Worm (Caenorhabditis elegans) whole organism, L3 larva: ENCODE results near the gene sec-24.1.

ENCODE experiments used
- R02D3.7 ChIP-seq: fragments of 150-350 bp; optimal IDR thresholded peaks from 2 replicates; lab custom pipeline; 2014; ENCODE audit warnings: missing biosample characterization, missing genetic modification characterization
- ZK546.5 ChIP-seq: sonication (generic microtip); optimal IDR thresholded peaks from 2 replicates; lab custom pipeline; 2017; ENCODE audit warnings: missing biosample characterization, missing genetic modification characterization
- aly-2 ChIP-seq: fragments of 150-350 bp; optimal IDR thresholded peaks from 2 replicates; lab custom pipeline; 2014; ENCODE audit warnings: missing biosample characterization, missing genetic modification characterization
- ama-1 ChIP-seq: fragments of 150-350 bp; optimal IDR thresholded peaks from 2 replicates; lab custom pipeline; 2018
- ceh-16 ChIP-seq: sonication (generic microtip); optimal IDR thresholded peaks from 2 replicates; lab custom pipeline; 2017; ENCODE audit warnings: missing biosample characterization, missing genetic modification characterization
- ceh-82 ChIP-seq: fragments of 150-350 bp; optimal IDR thresholded peaks from 2 replicates; lab custom pipeline; 2014; ENCODE audit warnings: missing biosample characterization, missing genetic modification characterization
- ceh-9 ChIP-seq: sonication (generic microtip); optimal IDR thresholded peaks from 2 replicates; lab custom pipeline; 2018; ENCODE audit warnings: missing biosample characterization, missing genetic modification characterization
- daf-12 ChIP-seq: fragments of 150-350 bp; optimal IDR thresholded peaks from 2 replicates; lab custom pipeline; 2014; ENCODE audit warnings: missing biosample characterization, missing genetic modification reagents, missing genetic modification characterization
- egl-27 ChIP-seq: sonication (generic microtip); optimal IDR thresholded peaks from 4 replicates; lab custom pipeline; 2017; ENCODE audit warnings: missing biosample characterization, missing genetic modification reagents, missing genetic modification characterization
- egl-5 ChIP-seq: fragments of 150-350 bp; optimal IDR thresholded peaks from 2 replicates; lab custom pipeline; 2017; ENCODE audit warnings: missing biosample characterization, missing genetic modification reagents, missing genetic modification characterization, inconsistent platforms
- elt-1 ChIP-seq: fragments of 150-350 bp; optimal IDR thresholded peaks from 2 replicates; lab custom pipeline; 2014; ENCODE audit warnings: missing biosample characterization, missing genetic modification characterization
- elt-2 ChIP-seq: sonication (generic microtip); optimal IDR thresholded peaks from 2 replicates; lab custom pipeline; 2016; ENCODE audit warnings: missing genetic modification reagents, mild to moderate bottlenecking, missing genetic modification characterization, missing compliant biosample characterization
- elt-3 ChIP-seq, 3 experiments: fragments of 150-350 bp in 1 of 3; sonication (generic microtip) in 2 of 3; optimal IDR thresholded peaks; 2 replicates in 2 of 3; 4 replicates in 1 of 3; lab custom pipeline; 2014 to 2017; ENCODE audit warnings: missing biosample characterization in 3 of 3, missing genetic modification characterization in 3 of 3
- eor-1 ChIP-seq, 2 experiments: fragments of 150-350 bp; optimal IDR thresholded peaks; 2 replicates each; lab custom pipeline; 2014 to 2018; ENCODE audit warnings: missing biosample characterization in 2 of 2, missing genetic modification characterization in 2 of 2
- fkh-10 ChIP-seq: sonication (generic microtip); optimal IDR thresholded peaks from 2 replicates; lab custom pipeline; 2017; ENCODE audit warnings: missing biosample characterization, missing genetic modification reagents, missing genetic modification characterization
- fos-1 ChIP-seq: fragments of 150-350 bp; optimal IDR thresholded peaks from 2 replicates; lab custom pipeline; 2014; ENCODE audit warnings: missing biosample characterization, missing genetic modification characterization
- hmg-11 ChIP-seq: sonication (generic microtip); optimal IDR thresholded peaks from 2 replicates; lab custom pipeline; 2016; ENCODE audit warnings: missing genetic modification characterization, missing compliant biosample characterization
- jun-1 ChIP-seq: fragments of 150-350 bp; optimal IDR thresholded peaks from 2 replicates; lab custom pipeline; 2014; ENCODE audit warnings: missing biosample characterization, missing genetic modification reagents, missing genetic modification characterization
- lin-15B ChIP-seq: fragments of 150-350 bp; optimal IDR thresholded peaks from 2 replicates; lab custom pipeline; 2014; ENCODE audit warnings: missing biosample characterization, missing genetic modification characterization
- lin-39 ChIP-seq: fragments of 150-350 bp; optimal IDR thresholded peaks from 2 replicates; lab custom pipeline; 2018; ENCODE audit warnings: missing biosample characterization, missing genetic modification reagents, missing genetic modification characterization
- lsy-12 ChIP-seq: sonication (generic microtip); optimal IDR thresholded peaks from 2 replicates; lab custom pipeline; 2016; ENCODE audit warnings: mild to moderate bottlenecking, missing genetic modification characterization, missing compliant biosample characterization
- mdl-1 ChIP-seq: fragments of 150-350 bp; optimal IDR thresholded peaks from 2 replicates; lab custom pipeline; 2014; ENCODE audit warnings: missing biosample characterization, missing genetic modification characterization
- mml-1 ChIP-seq: fragments of 150-350 bp; sonication (generic microtip); optimal IDR thresholded peaks from 3 replicates; lab custom pipeline; 2014; ENCODE audit warnings: missing biosample characterization, missing genetic modification characterization
- nfya-1 ChIP-seq: sonication (generic microtip); optimal IDR thresholded peaks from 2 replicates; lab custom pipeline; 2017; ENCODE audit warnings: missing genetic modification characterization, mild to moderate bottlenecking, missing compliant biosample characterization, antibody characterized with exemption, moderate library complexity; ENCODE audit not compliant: insufficient read depth
- nhr-11 ChIP-seq: fragments of 150-350 bp; optimal IDR thresholded peaks from 2 replicates; lab custom pipeline; 2014; ENCODE audit warnings: missing biosample characterization, missing genetic modification characterization
- nhr-12 ChIP-seq: fragments of 150-350 bp; optimal IDR thresholded peaks from 2 replicates; lab custom pipeline; 2014; ENCODE audit warnings: missing biosample characterization, missing genetic modification characterization
- nhr-23 ChIP-seq: fragments of 150-350 bp; optimal IDR thresholded peaks from 2 replicates; lab custom pipeline; 2014; ENCODE audit warnings: missing biosample characterization, missing genetic modification reagents, missing genetic modification characterization
- nhr-237 ChIP-seq: fragments of 150-350 bp; optimal IDR thresholded peaks from 2 replicates; lab custom pipeline; 2014; ENCODE audit warnings: missing biosample characterization, missing genetic modification characterization
- nhr-25 ChIP-seq: sonication (generic microtip); optimal IDR thresholded peaks from 2 replicates; lab custom pipeline; 2017; ENCODE audit warnings: missing biosample characterization, missing genetic modification characterization
- nhr-28 ChIP-seq: fragments of 150-350 bp; optimal IDR thresholded peaks from 2 replicates; lab custom pipeline; 2014; ENCODE audit warnings: missing biosample characterization, missing genetic modification characterization
- nhr-43 ChIP-seq: sonication (generic microtip); optimal IDR thresholded peaks from 2 replicates; lab custom pipeline; 2016; ENCODE audit warnings: mild to moderate bottlenecking, missing genetic modification characterization, missing compliant biosample characterization; ENCODE audit not compliant: poor library complexity, severe bottlenecking
- nhr-67 ChIP-seq: fragments of 150-350 bp; optimal IDR thresholded peaks from 2 replicates; lab custom pipeline; 2014; ENCODE audit warnings: missing biosample characterization, missing genetic modification characterization
- nhr-76 ChIP-seq: fragments of 150-350 bp; sonication (generic microtip); optimal IDR thresholded peaks from 5 replicates; lab custom pipeline; 2014; ENCODE audit warnings: missing biosample characterization, missing genetic modification characterization
- nhr-77 ChIP-seq: fragments of 150-350 bp; optimal IDR thresholded peaks from 2 replicates; lab custom pipeline; 2014; ENCODE audit warnings: missing biosample characterization, missing genetic modification characterization
- pha-4 ChIP-seq: fragments of 150-350 bp; optimal IDR thresholded peaks from 2 replicates; lab custom pipeline; 2014; ENCODE audit warnings: missing biosample characterization, missing genetic modification reagents, missing genetic modification characterization
- pqm-1 ChIP-seq: fragments of 150-350 bp; optimal IDR thresholded peaks from 2 replicates; lab custom pipeline; 2017; ENCODE audit warnings: missing biosample characterization, missing genetic modification characterization, inconsistent platforms
- sea-2 ChIP-seq: fragments of 150-350 bp; sonication (generic microtip); optimal IDR thresholded peaks from 4 replicates; lab custom pipeline; 2014; ENCODE audit warnings: missing biosample characterization, missing genetic modification reagents, missing genetic modification characterization
- skn-1 ChIP-seq: fragments of 150-350 bp; optimal IDR thresholded peaks from 2 replicates; lab custom pipeline; 2014; ENCODE audit warnings: missing biosample characterization, missing genetic modification characterization
- snpc-4 ChIP-seq: fragments of 150-350 bp; optimal IDR thresholded peaks from 2 replicates; lab custom pipeline; 2014; ENCODE audit warnings: missing biosample characterization, missing genetic modification characterization
- tbx-2 ChIP-seq: sonication (generic microtip); optimal IDR thresholded peaks from 2 replicates; lab custom pipeline; 2016; ENCODE audit warnings: mild to moderate bottlenecking, missing genetic modification characterization, missing compliant biosample characterization
- unc-39 ChIP-seq: sonication (generic microtip); optimal IDR thresholded peaks from 4 replicates; lab custom pipeline; 2017; ENCODE audit warnings: missing biosample characterization, missing genetic modification characterization
- zag-1 ChIP-seq: fragments of 150-350 bp; optimal IDR thresholded peaks from 2 replicates; lab custom pipeline; 2014; ENCODE audit warnings: missing biosample characterization, missing genetic modification characterization
- ztf-11 ChIP-seq: fragments of 150-350 bp; optimal IDR thresholded peaks from 2 replicates; lab custom pipeline; 2014; ENCODE audit warnings: missing biosample characterization, missing genetic modification characterization
- ztf-4 ChIP-seq: fragments of 150-350 bp; optimal IDR thresholded peaks from 2 replicates; lab custom pipeline; 2014; ENCODE audit warnings: missing biosample characterization, missing genetic modification characterization

The sec-24.1 gene

DNA sequence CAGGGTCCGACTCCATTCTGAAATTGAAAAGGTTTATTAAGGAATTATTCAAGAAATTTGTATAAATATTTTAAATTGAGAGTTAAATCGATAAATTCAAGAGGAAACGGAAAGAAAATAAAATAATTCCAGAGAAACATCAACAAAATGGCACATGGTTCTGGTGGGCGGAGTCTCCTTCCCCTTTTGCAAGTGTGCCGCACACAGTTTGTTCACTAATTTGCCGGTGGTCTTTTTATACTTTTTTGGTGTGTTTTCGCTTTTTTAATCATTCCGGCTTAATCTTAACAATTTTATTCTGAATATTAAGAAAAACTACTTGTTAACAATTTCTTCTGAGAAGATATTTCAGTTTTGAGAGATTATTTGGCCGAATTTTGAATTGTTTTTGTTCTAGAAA is 38.9 kb upstream of the sec-24.1 start, which contains the start of the genes ragc-1 and Y24F12A.1:
ragc-1 (minus strand) TSS at position 25 of the 400 bp plus-strand sequence.
Y24F12A.1 (plus strand) TSS at position 346 of the 400 bp plus-strand sequence.
- TF ChIP-seq ZK546.5 (tag; lab: Kevin White, UChicago), result no peak
- TF ChIP-seq egl-27 (tag; lab: Kevin White, UChicago), result no peak
- no peak for TF ChIP-seq fkh-10 (GFP tag; lab: Kevin White, UChicago)
- TF ChIP-seq nhr-25 (tag; lab: Kevin White, UChicago), result no peak
- no peak for TF ChIP-seq ztf-11 (tag; lab: Kevin White, UChicago)
- no peak for TF ChIP-seq fos-1
- TF ChIP-seq nhr-28, result no peak
- TF ChIP-seq lin-15B (tag; lab: Kevin White, UChicago), result peak; percentile 42
- peak; percentile 42 for TF ChIP-seq egl-5 (tag; lab: Kevin White, UChicago)
- TF ChIP-seq tbx-2 (tag; lab: Kevin White, UChicago), result no peak
- TF ChIP-seq snpc-4 (tag; lab: Kevin White, UChicago), result peak; percentile 71
- no peak for TF ChIP-seq nhr-67
- peak; percentile 84 for TF ChIP-seq pha-4 (tag; lab: Kevin White, UChicago)
- TF ChIP-seq ceh-82 (tag; lab: Kevin White, UChicago), result no peak
- no peak for TF ChIP-seq ztf-4 (tag; lab: Kevin White, UChicago)
- TF ChIP-seq eor-1 (tag; optimal IDR thresholded peaks at IDR 0.05; lab: Kevin White, UChicago), result no peak
- no peak for TF ChIP-seq mdl-1 (tag; lab: Kevin White, UChicago)
- TF ChIP-seq nhr-237 (tag; lab: Kevin White, UChicago), result no peak
- no peak for TF ChIP-seq lsy-12 (tag; lab: Kevin White, UChicago)
- peak; percentile 19 for TF ChIP-seq nhr-23 (tag; lab: Kevin White, UChicago)
- TF ChIP-seq skn-1, result no peak
- TF ChIP-seq lin-39 (tag; lab: Kevin White, UChicago), result peak; percentile 37
- no peak for TF ChIP-seq ama-1
- TF ChIP-seq elt-1, result no peak
- TF ChIP-seq elt-2 (tag; lab: Kevin White, UChicago), result peak; percentile 47
- no peak for TF ChIP-seq aly-2 (tag; lab: Kevin White, UChicago)
- TF ChIP-seq nhr-43 (tag; lab: Kevin White, UChicago), result no peak
- no peak for TF ChIP-seq sea-2 (GFP tag; lab: Kevin White, UChicago)
- no peak for TF ChIP-seq nhr-76
- TF ChIP-seq pqm-1 (tag; lab: Kevin White, UChicago), result no peak
- no peak for TF ChIP-seq ceh-16 (tag; lab: Kevin White, UChicago)
- no peak for TF ChIP-seq nhr-12
- TF ChIP-seq unc-39 (tag; lab: Kevin White, UChicago), result no peak
- peak; percentile 59 for TF ChIP-seq nfya-1
- no peak for TF ChIP-seq elt-3 (tag; optimal IDR thresholded peaks at IDR 0.05; lab: Kevin White, UChicago)
- no peak for TF ChIP-seq R02D3.7 (tag; lab: Kevin White, UChicago)
- TF ChIP-seq jun-1 (tag; lab: Kevin White, UChicago), result no peak
- TF ChIP-seq zag-1, result no peak
- TF ChIP-seq daf-12, result no peak
- TF ChIP-seq nhr-77 (tag; lab: Kevin White, UChicago), result no peak

DNA sequence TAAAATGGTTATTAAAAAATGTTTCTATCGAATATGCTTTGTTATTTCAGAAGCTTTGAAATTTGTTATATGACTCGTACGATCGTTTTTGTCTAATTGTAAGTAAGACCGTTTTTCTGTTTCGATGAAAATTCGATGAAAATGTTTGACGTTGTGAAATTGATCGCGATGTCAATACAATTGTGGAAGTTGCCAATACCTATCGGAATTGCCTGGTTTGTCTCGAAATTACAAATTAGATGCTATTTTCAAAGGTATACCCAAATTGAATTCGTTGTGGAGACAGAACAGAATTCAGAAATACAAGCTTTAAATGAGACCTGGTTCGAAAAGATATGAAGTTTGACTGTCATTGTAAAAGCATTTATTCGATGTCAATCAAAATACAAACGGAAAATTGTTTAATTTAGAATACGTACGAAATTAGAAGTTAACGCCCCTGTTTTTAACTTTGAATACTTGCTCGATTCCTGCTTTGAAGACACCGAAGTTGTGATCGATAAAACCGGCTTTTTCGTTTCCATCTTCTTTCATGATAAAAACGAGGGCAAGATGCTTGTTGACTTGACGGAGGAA is 37.4 kb upstream of the sec-24.1 start:
- TF ChIP-seq mml-1 (tag; lab: Kevin White, UChicago), result no peak
- TF ChIP-seq nhr-12, result no peak
- no peak for TF ChIP-seq ama-1
- no peak for TF ChIP-seq ceh-9 (tag; lab: Kevin White, UChicago)
- TF ChIP-seq sea-2 (GFP tag; lab: Kevin White, UChicago), result no peak
- TF ChIP-seq nhr-25 (tag; lab: Kevin White, UChicago), result no peak
- no peak for TF ChIP-seq aly-2 (tag; lab: Kevin White, UChicago)
- no peak for TF ChIP-seq nhr-77 (tag; lab: Kevin White, UChicago)
- TF ChIP-seq ZK546.5 (tag; lab: Kevin White, UChicago), result no peak
- no peak for TF ChIP-seq hmg-11 (tag; lab: Kevin White, UChicago)
- no peak for TF ChIP-seq ceh-16 (tag; lab: Kevin White, UChicago)
- no peak for TF ChIP-seq nhr-11 (tag; lab: Kevin White, UChicago)
- no peak for TF ChIP-seq elt-1
- TF ChIP-seq snpc-4 (tag; lab: Kevin White, UChicago), result no peak
- no peak for TF ChIP-seq nhr-76
- TF ChIP-seq daf-12, result no peak
- TF ChIP-seq eor-1 (tag; optimal IDR thresholded peaks at IDR 0.05; lab: Kevin White, UChicago), result no peak
- TF ChIP-seq nhr-28, result no peak
- no peak for TF ChIP-seq nhr-237 (tag; lab: Kevin White, UChicago)
- TF ChIP-seq egl-5 (tag; lab: Kevin White, UChicago), result no peak
